Fruit fly (Drosophila melanogaster): ENCODE results near the gene CG17294.

The CG17294 gene

dm6 chr2L:8376717-8377116 is at the start of gene CG17294, which contains the start of gene CG13390 (continued):
- TF ChIP-seq Sry-δ (GFP tag; optimal IDR thresholded peaks at IDR 0.05) (peak; percentile 63), CG12744 (GFP tag; optimal IDR thresholded peaks at IDR 0.05) (peak; percentile 96), toy (GFP tag; IDR thresholded peaks at IDR 0.05) (peak; percentile 99), Usf (GFP tag; optimal IDR thresholded peaks at IDR 0.05) (peak; percentile 98), inv (GFP tag; IDR thresholded peaks at IDR 0.05; ENCODE audit: partially characterized antibody) (peak; percentile 71; the same call in 1 of the 2 replicates), CG16779 (GFP tag; IDR thresholded peaks at IDR 0.05) (peak; percentile 99), so (GFP tag; IDR thresholded peaks at IDR 0.05) (peak; percentile 100), her (GFP tag; optimal IDR thresholded peaks at IDR 0.05) (peak; percentile 82), GATAe (GFP tag; conservative IDR thresholded peaks at IDR 0.05) (peak; percentile 99), Vsx1 (GFP tag; optimal IDR thresholded peaks at IDR 0.05) (peak; percentile 98), CG31365 (tag; optimal IDR thresholded peaks at IDR 0.05) (peak; percentile 94), usp (GFP tag; optimal IDR thresholded peaks at IDR 0.05) (no peak), Abd-B (GFP tag; optimal IDR thresholded peaks at IDR 0.05) (peak; percentile 100), Opbp (GFP tag; IDR thresholded peaks at IDR 0.05; ENCODE audit: partially characterized antibody) (peak; percentile 31; the same call in 1 of the 3 replicates), Ptx1 (GFP tag; IDR thresholded peaks at IDR 0.05) (peak; percentile 100), Dfd (GFP tag; optimal IDR thresholded peaks at IDR 0.05) (no peak), disco-r (GFP tag; optimal IDR thresholded peaks at IDR 0.05) (peak; percentile 87), peb (GFP tag; IDR thresholded peaks at IDR 0.05) (peak; percentile 98), CG2120 (GFP tag; optimal IDR thresholded peaks at IDR 0.05) (peak; percentile 99), oc (tag; optimal IDR thresholded peaks at IDR 0.05) (peak; percentile 100), pum (GFP tag; optimal IDR thresholded peaks at IDR 0.05) (peak; percentile 92), Dip3 (GFP tag; optimal IDR thresholded peaks at IDR 0.05) (peak; percentile 95), ase (GFP tag; IDR thresholded peaks at IDR 0.05) (peak; percentile 99), CG9797 (GFP tag; optimal IDR thresholded peaks at IDR 0.05) (peak; percentile 65), odd (GFP tag; optimal IDR thresholded peaks at IDR 0.05) (peak; percentile 99), nerfin-2 (GFP tag; IDR thresholded peaks at IDR 0.05; ENCODE audit: partially characterized antibody) (peak; percentile 75; the same call in 1 of the 2 replicates), Stat92E (GFP tag; optimal IDR thresholded peaks at IDR 0.05) (peak in 1 of 3 experiments; percentile 98)

dm6 chr2L:8327272-8327555 is 49.6 kb upstream of the CG17294 start, which contains the start of gene CG14275:
Gene CG14275 (plus strand): TSS chr2L:8327456.
- TF ChIP-seq crp (GFP tag; optimal IDR thresholded peaks at IDR 0.05) = peak in 1 of 2 experiments; percentile 11
- no peak for TF ChIP-seq Eip74EF (GFP tag; optimal IDR thresholded peaks at IDR 0.05)
- TF ChIP-seq esg (GFP tag; conservative IDR thresholded peaks at IDR 0.05) = no peak
- TF ChIP-seq chinmo (GFP tag; IDR thresholded peaks at IDR 0.05; ENCODE audit: partially characterized antibody) = 0 out of 4 replicates have a peak, but pooled peaks have one; percentile 4
- no peak for TF ChIP-seq Rfx (GFP tag; IDR thresholded peaks at IDR 0.05)
- TF ChIP-seq Chrac-16 (GFP tag; optimal IDR thresholded peaks at IDR 0.05) = no peak
- no peak for TF ChIP-seq lmd (GFP tag; IDR thresholded peaks at IDR 0.05)
- peak; percentile 36 for TF ChIP-seq CG13894 (tag; optimal IDR thresholded peaks at IDR 0.05)
- no peak for TF ChIP-seq CG2120 (GFP tag; optimal IDR thresholded peaks at IDR 0.05)
- TF ChIP-seq scrt (GFP tag; optimal IDR thresholded peaks at IDR 0.05) = no peak

- TF ChIP-seq prd (optimal IDR thresholded peaks at IDR 0.05) (no peak), prd (GFP tag; IDR thresholded peaks at IDR 0.05) (no peak), CG11085 (GFP tag; IDR thresholded peaks at IDR 0.05) (no peak), CG16863 (GFP tag; optimal IDR thresholded peaks at IDR 0.05) (no peak), gem (tag; optimal IDR thresholded peaks at IDR 0.05) (peak; percentile 61), rib (GFP tag; IDR thresholded peaks at IDR 0.05) (no peak), stc (GFP tag; IDR thresholded peaks at IDR 0.05) (no peak), CG13775 (GFP tag; optimal IDR thresholded peaks at IDR 0.05) (no peak), CG1024 (GFP tag; IDR thresholded peaks at IDR 0.05) (no peak), Ada2b (GFP tag; IDR thresholded peaks at IDR 0.05) (no peak), bowl (GFP tag; IDR thresholded peaks at IDR 0.05) (no peak), Ssrp (tag; optimal IDR thresholded peaks at IDR 0.05) (no peak), CG6254 (GFP tag; optimal IDR thresholded peaks at IDR 0.05) (no peak), Adf1 (GFP tag; IDR thresholded peaks at IDR 0.05) (no peak), inv (GFP tag; IDR thresholded peaks at IDR 0.05; ENCODE audit: partially characterized antibody) (no peak)
These were observed 49.0 kb upstream of the CG17294 start for dm6 chr2L:8327783-8328327.
